Fruit fly (Drosophila melanogaster) whole organism, embryonic: ENCODE results near the gene CG42558.

Source experiments
- Atf-2 ChIP-seq: fragments of 200-800 bp; sonication (Bioruptor generic); optimal IDR thresholded peaks from 2 replicates; lab custom pipeline; 2016; ENCODE audit warnings: missing biosample characterization, missing genetic modification characterization
- CG11398 ChIP-seq: fragments of 200-800 bp; sonication (Bioruptor generic); optimal IDR thresholded peaks from 2 replicates; lab custom pipeline; 2016; ENCODE audit warnings: missing biosample characterization, missing genetic modification characterization
- CG12219 ChIP-seq: fragments of 200-800 bp; sonication (Bioruptor generic); optimal IDR thresholded peaks from 3 replicates; lab custom pipeline; 2018; ENCODE audit warnings: missing biosample characterization, mild to moderate bottlenecking, missing genetic modification characterization
- CG1233 ChIP-seq: fragments of 200-800 bp; sonication (Bioruptor generic); optimal IDR thresholded peaks from 4 replicates; lab custom pipeline; 2018; ENCODE audit warnings: missing biosample characterization, mild to moderate bottlenecking, missing genetic modification characterization
- CG12942 ChIP-seq: fragments of 200-800 bp; sonication (Bioruptor generic); optimal IDR thresholded peaks from 3 replicates; lab custom pipeline; 2016; ENCODE audit warnings: missing biosample characterization, missing genetic modification characterization
- CG13287 ChIP-seq: fragments of 200-800 bp; sonication (Bioruptor generic); IDR thresholded peaks from 2 replicates; pipeline ENCODE4 v1.3.6; 2022; ENCODE audit warnings: missing biosample characterization, missing genetic modification characterization; ENCODE audit not compliant: partially characterized antibody
- CG15601 ChIP-seq: fragments of 200-800 bp; sonication (Bioruptor generic); optimal IDR thresholded peaks from 3 replicates; lab custom pipeline; 2019; ENCODE audit warnings: missing biosample characterization, mild to moderate bottlenecking, missing genetic modification characterization, moderate library complexity
- CG1603 ChIP-seq: fragments of 200-800 bp; sonication (Bioruptor generic); optimal IDR thresholded peaks from 2 replicates; lab custom pipeline; 2019; ENCODE audit warnings: missing biosample characterization, mild to moderate bottlenecking, missing genetic modification characterization, moderate library complexity
- CG2116 ChIP-seq: fragments of 200-800 bp; sonication (Bioruptor generic); optimal IDR thresholded peaks from 3 replicates; lab custom pipeline; 2018; ENCODE audit warnings: missing biosample characterization, mild to moderate bottlenecking, missing genetic modification characterization
- CG30020 ChIP-seq: fragments of 200-800 bp; optimal IDR thresholded peaks from 2 replicates; lab custom pipeline; 2019; ENCODE audit warnings: missing biosample characterization, mild to moderate bottlenecking, missing genetic modification characterization, moderate library complexity
- CG32772 ChIP-seq: fragments of 200-800 bp; sonication (Bioruptor generic); IDR thresholded peaks from 2 replicates; pipeline ENCODE4 v1.3.6; 2022; ENCODE audit warnings: missing biosample characterization, missing genetic modification characterization
- CG3281 ChIP-seq: fragments of 200-800 bp; sonication (Bioruptor generic); optimal IDR thresholded peaks from 3 replicates; lab custom pipeline; 2017; ENCODE audit warnings: missing biosample characterization, mild to moderate bottlenecking, missing genetic modification characterization
- CG3726 ChIP-seq: fragments of 200-800 bp; sonication (Bioruptor generic); IDR thresholded peaks from 3 replicates; pipeline ENCODE4, ENCODE4 v1.3.6; 2022; ENCODE audit warnings: missing biosample characterization, missing genetic modification characterization
- CG4424 ChIP-seq: fragments of 200-800 bp; sonication (Bioruptor generic); optimal IDR thresholded peaks from 3 replicates; lab custom pipeline; 2016; ENCODE audit warnings: missing biosample characterization, missing genetic modification characterization
- CG4617 ChIP-seq: fragments of 200-800 bp; sonication (Bioruptor generic); optimal IDR thresholded peaks from 3 replicates; lab custom pipeline; 2016; ENCODE audit warnings: missing biosample characterization, missing genetic modification characterization, borderline replicate concordance
- CG5245 ChIP-seq: fragments of 200-800 bp; sonication (Bioruptor generic); optimal IDR thresholded peaks from 3 replicates; lab custom pipeline; 2016; ENCODE audit warnings: missing biosample characterization, missing genetic modification characterization
- CG5953 ChIP-seq: fragments of 200-800 bp; sonication (Bioruptor generic); IDR thresholded peaks from 2 replicates; pipeline ENCODE4 v1.3.6; 2022; ENCODE audit warnings: missing biosample characterization, missing genetic modification characterization
- CG6813 ChIP-seq: fragments of 200-800 bp; sonication (Bioruptor generic); optimal IDR thresholded peaks from 2 replicates; lab custom pipeline; 2017; ENCODE audit warnings: missing biosample characterization, missing genetic modification characterization, mild to moderate bottlenecking, moderate library complexity, missing genetic modification reagents
- CG7987 ChIP-seq: fragments of 200-800 bp; sonication (Bioruptor generic); optimal IDR thresholded peaks from 2 replicates; lab custom pipeline; 2018; ENCODE audit warnings: missing biosample characterization, mild to moderate bottlenecking, missing genetic modification characterization, moderate library complexity
- CG8924 ChIP-seq: fragments of 200-800 bp; optimal IDR thresholded peaks from 3 replicates; lab custom pipeline; 2019; ENCODE audit warnings: missing biosample characterization, mild to moderate bottlenecking, missing genetic modification characterization, moderate library complexity
- CG9797 ChIP-seq: fragments of 200-800 bp; sonication (Bioruptor generic); optimal IDR thresholded peaks from 3 replicates; lab custom pipeline; 2018; ENCODE audit warnings: missing biosample characterization, mild to moderate bottlenecking, missing genetic modification characterization
- Camta ChIP-seq: fragments of 200-800 bp; sonication (Bioruptor generic); optimal IDR thresholded peaks from 2 replicates; lab custom pipeline; 2016; ENCODE audit warnings: missing biosample characterization, missing genetic modification characterization
- CoRest ChIP-seq: fragments of 200-800 bp; sonication (Bioruptor generic); optimal IDR thresholded peaks from 3 replicates; lab custom pipeline; 2018; ENCODE audit warnings: missing biosample characterization, mild to moderate bottlenecking, missing genetic modification characterization, moderate library complexity
- Dfd ChIP-seq, 2 experiments: fragments of >200 bp; optimal IDR thresholded peaks; 2 replicates each; lab custom pipeline; 2017; ENCODE audit warnings: missing biosample characterization in 2 of 2, missing genetic modification characterization in 2 of 2
- Doc3 ChIP-seq: fragments of 200-800 bp; sonication (Bioruptor generic); IDR thresholded peaks from 3 replicates; pipeline ENCODE4 v1.3.6; 2022; ENCODE audit warnings: missing biosample characterization, missing genetic modification characterization; ENCODE audit not compliant: partially characterized antibody
- Dref ChIP-seq: fragments of 200-800 bp; sonication (Bioruptor generic); IDR thresholded peaks from 2 replicates; pipeline ENCODE4 v1.3.6; 2022; ENCODE audit warnings: missing biosample characterization, missing genetic modification characterization
- Hr78 ChIP-seq, 2 experiments: fragments of 200-800 bp in 1 of 2; fragments of >200 bp in 1 of 2; sonication (Bioruptor generic) in 1 of 2; optimal IDR thresholded peaks; 2 replicates each; lab custom pipeline; 2017 to 2019; ENCODE audit warnings: missing biosample characterization in 2 of 2, missing genetic modification characterization in 2 of 2, mild to moderate bottlenecking in 1 of 2, moderate library complexity in 1 of 2
- MESR4 ChIP-seq: fragments of 200-800 bp; sonication (Bioruptor generic); optimal IDR thresholded peaks from 2 replicates; lab custom pipeline; 2018; ENCODE audit warnings: missing biosample characterization, mild to moderate bottlenecking, missing genetic modification characterization, moderate library complexity
- Poxn ChIP-seq: fragments of 200-800 bp; sonication (Bioruptor generic); IDR thresholded peaks from 2 replicates; pipeline ENCODE4 v1.3.6; 2022; ENCODE audit warnings: missing biosample characterization, missing genetic modification characterization
- Side ChIP-seq: fragments of 200-800 bp; sonication (Bioruptor generic); optimal IDR thresholded peaks from 2 replicates; lab custom pipeline; 2016; ENCODE audit warnings: missing biosample characterization, missing genetic modification characterization
- Sry-δ ChIP-seq: fragments of 200-800 bp; sonication (Bioruptor generic); optimal IDR thresholded peaks from 2 replicates; lab custom pipeline; 2016; ENCODE audit warnings: missing biosample characterization, missing genetic modification characterization
- Xrp1 ChIP-seq: fragments of 200-800 bp; sonication (Bioruptor generic); IDR thresholded peaks from 2 replicates; pipeline ENCODE4 v1.3.6; 2022; ENCODE audit warnings: missing biosample characterization, missing genetic modification characterization
- YL-1 ChIP-seq: fragments of 200-800 bp; sonication (Bioruptor generic); optimal IDR thresholded peaks from 3 replicates; lab custom pipeline; 2017; ENCODE audit warnings: missing biosample characterization, mild to moderate bottlenecking, missing genetic modification characterization
- ac ChIP-seq: fragments of 200-800 bp; sonication (Bioruptor generic); optimal IDR thresholded peaks from 3 replicates; lab custom pipeline; 2017; ENCODE audit warnings: missing biosample characterization, mild to moderate bottlenecking, missing genetic modification characterization
- bowl ChIP-seq: fragments of 200-800 bp; sonication (Bioruptor generic); IDR thresholded peaks from 2 replicates; pipeline ENCODE4 v1.3.6; 2022; ENCODE audit warnings: missing biosample characterization, missing genetic modification characterization
- btn ChIP-seq: fragments of 200-800 bp; sonication (Bioruptor generic); optimal IDR thresholded peaks from 2 replicates; lab custom pipeline; 2016; ENCODE audit warnings: missing biosample characterization, missing genetic modification characterization
- chif ChIP-seq, 2 experiments: fragments of 200-800 bp; sonication (Bioruptor generic); optimal IDR thresholded peaks; 3 replicates each; lab custom pipeline; 2016; ENCODE audit warnings: missing biosample characterization in 2 of 2, missing genetic modification characterization in 2 of 2
- corto ChIP-seq: fragments of 200-800 bp; sonication (Bioruptor generic); optimal IDR thresholded peaks from 2 replicates; lab custom pipeline; 2016; ENCODE audit warnings: missing biosample characterization, mild to moderate bottlenecking, missing genetic modification characterization, moderate library complexity
- crp ChIP-seq, 2 experiments: fragments of 200-800 bp; sonication (Bioruptor generic); optimal IDR thresholded peaks; 2 replicates in 1 of 2; 3 replicates in 1 of 2; lab custom pipeline; 2017; ENCODE audit warnings: missing biosample characterization in 2 of 2, missing genetic modification characterization in 2 of 2, mild to moderate bottlenecking in 1 of 2, moderate library complexity in 1 of 2
- dmrt99B ChIP-seq: fragments of 200-800 bp; sonication (Bioruptor generic); optimal IDR thresholded peaks from 2 replicates; lab custom pipeline; 2018; ENCODE audit warnings: missing biosample characterization, mild to moderate bottlenecking, missing genetic modification characterization, moderate library complexity
- h ChIP-seq: fragments of >200 bp; optimal IDR thresholded peaks from 2 replicates; lab custom pipeline; 2017
- jing ChIP-seq: fragments of 200-800 bp; sonication (Bioruptor generic); optimal IDR thresholded peaks from 2 replicates; lab custom pipeline; 2018; ENCODE audit warnings: missing biosample characterization, mild to moderate bottlenecking, missing genetic modification characterization
- kay ChIP-seq: fragments of 200-800 bp; sonication (Bioruptor generic); optimal IDR thresholded peaks from 2 replicates; lab custom pipeline; 2016; ENCODE audit warnings: missing biosample characterization, missing genetic modification characterization
- pan ChIP-seq, 4 experiments: fragments of >200 bp in 3 of 4; fragments of 200-800 bp in 1 of 4; sonication (Bioruptor generic) in 1 of 4; optimal IDR thresholded peaks in 3 of 4; IDR thresholded peaks in 1 of 4; 2 replicates each; pipeline versions ENCODE4 v1.3.6 to Lab custom; 2017 to 2022; ENCODE audit warnings: missing biosample characterization in 2 of 4, missing genetic modification characterization in 2 of 4, mixed read lengths in 1 of 4
- ranshi ChIP-seq: fragments of 200-800 bp; sonication (Bioruptor generic); IDR thresholded peaks from 2 replicates; pipeline ENCODE4 v1.3.6; 2022; ENCODE audit warnings: missing biosample characterization, missing genetic modification characterization
- row ChIP-seq: fragments of 200-800 bp; sonication (Bioruptor generic); IDR thresholded peaks from 3 replicates; pipeline ENCODE4 v1.3.6; 2022; ENCODE audit warnings: missing biosample characterization, missing genetic modification characterization
- sens-2 ChIP-seq: fragments of 200-800 bp; sonication (Bioruptor generic); IDR thresholded peaks from 2 replicates; pipeline ENCODE4 v1.3.6; 2022; ENCODE audit warnings: missing biosample characterization, missing genetic modification characterization
- shn ChIP-seq: fragments of 200-800 bp; sonication (Bioruptor generic); optimal IDR thresholded peaks from 3 replicates; lab custom pipeline; 2016; ENCODE audit warnings: missing biosample characterization, missing genetic modification characterization
- slp2 ChIP-seq: fragments of 200-800 bp; sonication (Bioruptor generic); optimal IDR thresholded peaks from 2 replicates; lab custom pipeline; 2016; ENCODE audit warnings: missing biosample characterization, missing genetic modification characterization
- vfl ChIP-seq: fragments of 200-800 bp; sonication (Bioruptor generic); optimal IDR thresholded peaks from 2 replicates; lab custom pipeline; 2016; ENCODE audit warnings: missing biosample characterization, missing genetic modification characterization
- vnd ChIP-seq: fragments of 200-800 bp; sonication (Bioruptor generic); IDR thresholded peaks from 3 replicates; pipeline ENCODE4 v1.3.6; 2022; ENCODE audit warnings: missing biosample characterization, missing genetic modification characterization; ENCODE audit not compliant: partially characterized antibody

CG42558 gene

dm6 chr3R:29933007-29933464 lies at the start of gene CG42558, which contains the start of the genes Cog7 and CG42557:
CG42558 (plus strand) TSS chr3R:29933287.
Cog7 (minus strand) TSS chr3R:29933057.
CG42557 (plus strand) TSS chr3R:29933287.
- TF ChIP-seq CG32772 (GFP tag; lab: Robert Waterston, UW) (no peak), sens-2 (GFP tag; lab: Robert Waterston, UW) (no peak), Sry-δ (GFP tag; lab: Kevin White, UChicago) (no peak), btn (GFP tag; lab: Kevin White, UChicago) (no peak), CG11398 (GFP tag; lab: Kevin White, UChicago) (no peak), CG5245 (no peak), CG4424 (GFP tag; lab: Kevin White, UChicago) (no peak), shn (no peak), dmrt99B (tag; lab: Kevin White, UChicago) (no peak), CG3281 (GFP tag; lab: Kevin White, UChicago) (no peak), corto (GFP tag; lab: Kevin White, UChicago) (no peak), CG1233 (GFP tag; lab: Kevin White, UChicago) (no peak), CG12219 (no peak), CG5953 (GFP tag; lab: Robert Waterston, UW) (no peak), kay (GFP tag; lab: Kevin White, UChicago) (no peak), CG12942 (GFP tag; lab: Kevin White, UChicago) (no peak), MESR4 (GFP tag; lab: Kevin White, UChicago) (peak; percentile 28), Dref (GFP tag; lab: Robert Waterston, UW) (peak; percentile 40), CG15601 (tag; lab: Kevin White, UChicago) (no peak), vfl (no peak), CG13287 (peak; percentile 57; the same call in 1 of the 2 replicates), Xrp1 (GFP tag; lab: Robert Waterston, UW) (no peak), Poxn (no peak), ac (no peak), h (lab: Kevin White, UChicago) (no peak), Doc3 (GFP tag; lab: Robert Waterston, UW) (no peak), CG8924 (tag; lab: Kevin White, UChicago) (no peak), Side (GFP tag; lab: Kevin White, UChicago) (no peak), CG9797 (GFP tag; lab: Kevin White, UChicago) (peak; percentile 70), pan (optimal IDR thresholded peaks at IDR 0.05; lab: Kevin White, UChicago) (no peak), pan (GFP tag; optimal IDR thresholded peaks at IDR 0.05 in 1 of 2, IDR thresholded peaks at IDR 0.05 in 1 of 2) (no peak), vnd (GFP tag; lab: Robert Waterston, UW) (no peak), CG6813 (GFP tag; lab: Kevin White, UChicago) (no peak), CG3726 (no peak), slp2 (no peak), row (GFP tag; lab: Robert Waterston, UW) (peak; percentile 92), Camta (GFP tag; lab: Kevin White, UChicago) (no peak), ranshi (GFP tag; lab: Robert Waterston, UW) (no peak), Hr78 (GFP tag; optimal IDR thresholded peaks at IDR 0.05; lab: Kevin White, UChicago) (no peak), CG4617 (peak; percentile 48), chif (GFP tag; optimal IDR thresholded peaks at IDR 0.05; lab: Kevin White, UChicago) (no peak), Dfd (GFP tag; optimal IDR thresholded peaks at IDR 0.05; lab: Kevin White, UChicago) (no peak), CG7987 (GFP tag; lab: Kevin White, UChicago) (no peak), CG1603 (tag; lab: Kevin White, UChicago) (no peak), crp (GFP tag; optimal IDR thresholded peaks at IDR 0.05; lab: Kevin White, UChicago) (peak in 1 of 2 experiments; percentile 14), CG30020 (tag; lab: Kevin White, UChicago) (peak; percentile 49), bowl (GFP tag; lab: Robert Waterston, UW) (no peak), YL-1 (GFP tag; lab: Kevin White, UChicago) (peak; percentile 69), CoRest (tag; lab: Kevin White, UChicago) (peak; percentile 2), CG2116 (GFP tag; lab: Kevin White, UChicago) (peak; percentile 3), Atf-2 (GFP tag; lab: Kevin White, UChicago) (no peak), jing (GFP tag; lab: Kevin White, UChicago) (no peak)
